Worm (Caenorhabditis elegans) whole organism, L2 larva: ENCODE measurements around the gene Y50D4A.6.
"Not testable (repeated sequence)": the region's sequence is repeated elsewhere in the genome, so short reads cannot be mapped to it uniquely, and the experiment has no call there.

Experiments
- ama-1 ChIP-seq: fragments of 150-350 bp; optimal IDR thresholded peaks from 2 replicates; lab custom pipeline; 2018; ENCODE audit warnings: inconsistent platforms
- mbf-1 ChIP-seq: sonication (generic microtip); optimal IDR thresholded peaks from 2 replicates; lab custom pipeline; 2017; ENCODE audit warnings: missing biosample characterization, missing genetic modification characterization
- mdl-1 ChIP-seq, 2 experiments: fragments of 150-350 bp in 1 of 2; sonication (generic microtip) in 1 of 2; optimal IDR thresholded peaks; 2 replicates each; lab custom pipeline; 2017; ENCODE audit warnings: missing biosample characterization in 2 of 2, missing genetic modification characterization in 2 of 2
- snpc-4 ChIP-seq: fragments of 150-350 bp; optimal IDR thresholded peaks from 2 replicates; lab custom pipeline; 2014; ENCODE audit warnings: missing biosample characterization, missing genetic modification characterization
- unc-62 ChIP-seq: fragments of 150-350 bp; optimal IDR thresholded peaks from 2 replicates; lab custom pipeline; 2014; ENCODE audit warnings: missing biosample characterization, missing genetic modification reagents, missing genetic modification characterization
- ztf-1 ChIP-seq: fragments of 200-800 bp; sonication (Bioruptor generic); conservative IDR thresholded peaks from 2 replicates; pipeline ENCODE4 v1.3.6; 2022; ENCODE audit warnings: missing genetic modification characterization, missing compliant biosample characterization
- ztf-11 ChIP-seq: sonication (generic microtip); optimal IDR thresholded peaks from 2 replicates; lab custom pipeline; 2017; ENCODE audit warnings: missing biosample characterization, missing genetic modification characterization
- ztf-4 ChIP-seq: fragments of 150-350 bp; optimal IDR thresholded peaks from 2 replicates; lab custom pipeline; 2014; ENCODE audit warnings: missing biosample characterization, missing genetic modification characterization

DNA sequence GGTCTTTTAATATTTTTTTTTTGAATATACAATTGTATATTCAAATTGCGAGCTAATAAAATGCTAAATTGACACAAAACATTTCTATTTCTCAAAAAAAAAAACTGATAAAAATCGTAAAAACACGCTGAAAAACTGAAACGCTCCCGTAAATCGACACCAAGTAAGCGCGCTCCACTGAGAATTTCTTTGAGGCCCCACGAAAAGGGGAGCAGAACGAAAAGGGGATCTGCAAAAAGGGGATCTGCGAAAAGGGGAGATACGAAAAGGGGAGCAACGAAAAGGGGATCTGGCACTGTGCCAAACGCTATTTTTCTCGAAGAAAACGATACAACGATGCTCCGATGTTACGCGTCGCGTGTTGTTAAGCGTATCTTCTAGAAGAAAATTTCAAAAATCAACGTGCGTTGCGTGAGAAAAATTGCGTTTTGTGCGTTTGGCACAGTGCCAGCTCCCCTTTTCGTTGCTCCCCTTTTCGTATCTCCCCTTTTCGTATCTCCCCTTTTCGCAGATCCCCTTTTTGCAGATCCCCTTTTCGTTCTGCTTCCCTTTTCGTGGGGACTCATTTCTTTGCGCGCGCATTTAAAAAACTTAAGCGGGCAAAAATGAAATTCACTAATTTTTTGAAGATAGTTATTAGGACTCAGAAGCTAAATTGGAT lies 1.9 kb downstream of the Y50D4A.6 start:
- TF ChIP-seq mbf-1 (tag; lab: Kevin White, UChicago); ztf-1; ztf-11 (tag; lab: Kevin White, UChicago); ztf-4 (tag; lab: Kevin White, UChicago); unc-62 (GFP tag; lab: Kevin White, UChicago); snpc-4 (tag; lab: Kevin White, UChicago); ama-1; mdl-1 (tag; optimal IDR thresholded peaks at IDR 0.05; lab: Kevin White, UChicago): not testable (repeated sequence)
